Fruit fly (Drosophila melanogaster) whole organism, embryonic: ENCODE results near the gene CBP.
A peak's percentile ranks its signal among the peaks of the same experiment; 100 is the strongest.

Experiments
- Adf1 ChIP-seq: fragments of 200-800 bp; sonication (Bioruptor generic); IDR thresholded peaks from 2 replicates; pipeline ENCODE4 v1.3.6; 2022; ENCODE audit warnings: missing biosample characterization, missing genetic modification characterization
- Awh ChIP-seq: fragments of 200-800 bp; sonication (Bioruptor generic); IDR thresholded peaks from 2 replicates; pipeline ENCODE4, ENCODE4 v1.3.6; 2022; ENCODE audit warnings: missing biosample characterization, missing genetic modification characterization
- Bdp1 ChIP-seq: fragments of 200-800 bp; sonication (Bioruptor generic); optimal IDR thresholded peaks from 3 replicates; lab custom pipeline; 2016; ENCODE audit warnings: missing biosample characterization, missing genetic modification characterization
- Blimp-1 ChIP-seq: fragments of 200-800 bp; sonication (Bioruptor generic); optimal IDR thresholded peaks from 3 replicates; lab custom pipeline; 2018; ENCODE audit warnings: missing biosample characterization, missing genetic modification characterization, mild to moderate bottlenecking, moderate library complexity, missing genetic modification reagents
- C15 ChIP-seq: fragments of 200-800 bp; sonication (Bioruptor generic); IDR thresholded peaks from 3 replicates; pipeline ENCODE4 v1.3.6; 2022; ENCODE audit warnings: missing biosample characterization, missing genetic modification characterization
- CG10366 ChIP-seq: fragments of 200-800 bp; sonication (Bioruptor generic); IDR thresholded peaks from 2 replicates; pipeline ENCODE4 v1.3.6; 2022; ENCODE audit warnings: missing biosample characterization, missing genetic modification characterization
- CG10462 ChIP-seq: fragments of 200-800 bp; sonication (Bioruptor generic); optimal IDR thresholded peaks from 2 replicates; lab custom pipeline; 2016; ENCODE audit warnings: missing biosample characterization, missing genetic modification characterization
- CG10654 ChIP-seq: fragments of 200-800 bp; sonication (Bioruptor generic); optimal IDR thresholded peaks from 2 replicates; lab custom pipeline; 2016; ENCODE audit warnings: missing biosample characterization, missing genetic modification characterization
- CG10959 ChIP-seq: fragments of 200-800 bp; sonication (Bioruptor generic); IDR thresholded peaks from 2 replicates; pipeline ENCODE4 v1.3.6; 2022; ENCODE audit warnings: missing biosample characterization, missing genetic modification characterization
- CG11504 ChIP-seq: fragments of 200-800 bp; sonication (Bioruptor generic); optimal IDR thresholded peaks from 3 replicates; lab custom pipeline; 2019; ENCODE audit warnings: missing biosample characterization, mild to moderate bottlenecking, missing genetic modification characterization, moderate library complexity
- CG11696 ChIP-seq: fragments of 200-800 bp; sonication (Bioruptor generic); IDR thresholded peaks from 2 replicates; pipeline ENCODE4 v1.3.6; 2022; ENCODE audit warnings: missing biosample characterization, missing genetic modification characterization
- CG12219 ChIP-seq: fragments of 200-800 bp; sonication (Bioruptor generic); optimal IDR thresholded peaks from 3 replicates; lab custom pipeline; 2018; ENCODE audit warnings: missing biosample characterization, mild to moderate bottlenecking, missing genetic modification characterization
- CG13287 ChIP-seq: fragments of 200-800 bp; sonication (Bioruptor generic); IDR thresholded peaks from 2 replicates; pipeline ENCODE4 v1.3.6; 2022; ENCODE audit warnings: missing biosample characterization, missing genetic modification characterization; ENCODE audit not compliant: partially characterized antibody
- CG14441 ChIP-seq: fragments of 200-800 bp; sonication (Bioruptor generic); IDR thresholded peaks from 2 replicates; pipeline ENCODE4 v1.3.6; 2022; ENCODE audit warnings: missing biosample characterization, missing genetic modification characterization
- CG17568 ChIP-seq: fragments of 200-800 bp; sonication (Bioruptor generic); optimal IDR thresholded peaks from 2 replicates; lab custom pipeline; 2018; ENCODE audit warnings: missing biosample characterization, mild to moderate bottlenecking, missing genetic modification characterization, moderate library complexity
- CG17829 ChIP-seq: fragments of 200-800 bp; optimal IDR thresholded peaks from 2 replicates; lab custom pipeline; 2019; ENCODE audit warnings: missing biosample characterization, mild to moderate bottlenecking, missing genetic modification characterization, moderate library complexity
- CG18011 ChIP-seq: fragments of 200-800 bp; sonication (Bioruptor generic); optimal IDR thresholded peaks from 2 replicates; lab custom pipeline; 2017; ENCODE audit warnings: missing biosample characterization, missing genetic modification characterization, mild to moderate bottlenecking, moderate library complexity, missing genotype
- CG18619 ChIP-seq: fragments of 200-800 bp; sonication (Bioruptor generic); optimal IDR thresholded peaks from 3 replicates; lab custom pipeline; 2017; ENCODE audit warnings: missing biosample characterization, mild to moderate bottlenecking, missing genetic modification characterization
- CG2889 ChIP-seq: fragments of 200-800 bp; sonication (Bioruptor generic); IDR thresholded peaks from 3 replicates; pipeline ENCODE4 v1.3.6; 2022; ENCODE audit warnings: missing biosample characterization, missing genetic modification characterization
- CG30403 ChIP-seq: fragments of 200-800 bp; sonication (Bioruptor generic); optimal IDR thresholded peaks from 3 replicates; lab custom pipeline; 2016; ENCODE audit warnings: missing biosample characterization, missing genetic modification characterization
- CG34422 ChIP-seq: fragments of 200-800 bp; sonication (Bioruptor generic); IDR thresholded peaks from 3 replicates; pipeline ENCODE4 v1.3.6; 2022; ENCODE audit warnings: missing biosample characterization, missing genetic modification characterization
- CG3838 ChIP-seq: fragments of 200-800 bp; sonication (Bioruptor generic); optimal IDR thresholded peaks from 3 replicates; lab custom pipeline; 2016; ENCODE audit warnings: missing biosample characterization, missing genetic modification characterization
- CG4404 ChIP-seq: fragments of 200-800 bp; sonication (Bioruptor generic); IDR thresholded peaks from 2 replicates; pipeline ENCODE4 v1.3.6; 2022; ENCODE audit warnings: missing biosample characterization, missing genetic modification characterization
- CG4854 ChIP-seq: fragments of 200-800 bp; sonication (Bioruptor generic); optimal IDR thresholded peaks from 2 replicates; lab custom pipeline; 2016; ENCODE audit warnings: missing biosample characterization, missing genetic modification characterization, inconsistent platforms
- CG7839 ChIP-seq: fragments of 200-800 bp; sonication (Bioruptor generic); optimal IDR thresholded peaks from 3 replicates; lab custom pipeline; 2018; ENCODE audit warnings: missing biosample characterization, mild to moderate bottlenecking, missing genetic modification characterization, moderate library complexity
- CG7987 ChIP-seq: fragments of 200-800 bp; sonication (Bioruptor generic); optimal IDR thresholded peaks from 2 replicates; lab custom pipeline; 2018; ENCODE audit warnings: missing biosample characterization, mild to moderate bottlenecking, missing genetic modification characterization, moderate library complexity
- D ChIP-seq, 2 experiments: fragments of 200-800 bp in 1 of 2; fragments of >200 bp in 1 of 2; sonication (Bioruptor generic) in 1 of 2; optimal IDR thresholded peaks; 2 replicates in 1 of 2; 3 replicates in 1 of 2; lab custom pipeline; 2017; ENCODE audit warnings: mild to moderate bottlenecking in 1 of 2, missing biosample characterization in 1 of 2, missing genetic modification characterization in 1 of 2, missing genetic modification reagents in 1 of 2
- Dip2 ChIP-seq: fragments of 200-800 bp; sonication (Bioruptor generic); IDR thresholded peaks from 2 replicates; pipeline ENCODE4 v1.3.6; 2022; ENCODE audit warnings: missing biosample characterization, missing genetic modification characterization
- ERR ChIP-seq: fragments of 200-800 bp; sonication (Bioruptor generic); optimal IDR thresholded peaks from 2 replicates; lab custom pipeline; 2016; ENCODE audit warnings: missing biosample characterization, missing genetic modification characterization
- Gug ChIP-seq: fragments of 200-800 bp; sonication (Bioruptor generic); IDR thresholded peaks from 4 replicates; pipeline ENCODE4 v1.3.6; 2022; ENCODE audit warnings: missing biosample characterization, missing genetic modification characterization
- HmgZ ChIP-seq: fragments of 200-800 bp; sonication (Bioruptor generic); optimal IDR thresholded peaks from 2 replicates; lab custom pipeline; 2018; ENCODE audit warnings: missing biosample characterization, mild to moderate bottlenecking, missing genetic modification characterization
- Myb ChIP-seq: fragments of 200-800 bp; sonication (Bioruptor generic); optimal IDR thresholded peaks from 2 replicates; lab custom pipeline; 2016; ENCODE audit warnings: missing biosample characterization, missing genetic modification characterization
- Ptx1 ChIP-seq: fragments of 200-800 bp; sonication (Bioruptor generic); IDR thresholded peaks from 2 replicates; pipeline ENCODE4 v1.3.6; 2022; ENCODE audit warnings: missing biosample characterization, missing genetic modification characterization
- amos ChIP-seq: fragments of 200-800 bp; sonication (Bioruptor generic); IDR thresholded peaks from 2 replicates; pipeline ENCODE4 v1.3.6; 2022; ENCODE audit warnings: missing biosample characterization, missing genetic modification characterization; ENCODE audit not compliant: partially characterized antibody
- ase ChIP-seq: fragments of 200-800 bp; sonication (Bioruptor generic); IDR thresholded peaks from 3 replicates; pipeline ENCODE4 v1.3.6; 2022; ENCODE audit warnings: missing biosample characterization, missing genetic modification characterization
- bigmax ChIP-seq: fragments of 200-800 bp; sonication (Bioruptor generic); optimal IDR thresholded peaks from 2 replicates; lab custom pipeline; 2018; ENCODE audit warnings: missing biosample characterization, mild to moderate bottlenecking, missing genetic modification characterization
- bowl ChIP-seq: fragments of 200-800 bp; sonication (Bioruptor generic); IDR thresholded peaks from 2 replicates; pipeline ENCODE4 v1.3.6; 2022; ENCODE audit warnings: missing biosample characterization, missing genetic modification characterization
- chn ChIP-seq: fragments of 200-800 bp; sonication (Bioruptor generic); optimal IDR thresholded peaks from 2 replicates; lab custom pipeline; 2016; ENCODE audit warnings: missing biosample characterization, missing genetic modification characterization
- dmrt11E ChIP-seq: fragments of 200-800 bp; sonication (Bioruptor generic); optimal IDR thresholded peaks from 3 replicates; lab custom pipeline; 2018; ENCODE audit warnings: missing biosample characterization, mild to moderate bottlenecking, missing genetic modification characterization, moderate library complexity
- dmrt99B ChIP-seq: fragments of 200-800 bp; sonication (Bioruptor generic); optimal IDR thresholded peaks from 2 replicates; lab custom pipeline; 2018; ENCODE audit warnings: missing biosample characterization, mild to moderate bottlenecking, missing genetic modification characterization, moderate library complexity
- dpn ChIP-seq, 2 experiments: fragments of 200-800 bp; sonication (Bioruptor generic); optimal IDR thresholded peaks; 3 replicates each; lab custom pipeline; 2016; ENCODE audit warnings: missing biosample characterization in 2 of 2, missing genetic modification characterization in 2 of 2
- eve ChIP-seq, 2 experiments: fragments of >200 bp; optimal IDR thresholded peaks; 2 replicates each; lab custom pipeline; 2017; ENCODE audit warnings: missing biosample characterization in 2 of 2, missing genetic modification characterization in 2 of 2
- ewg ChIP-seq: fragments of 200-800 bp; sonication (Bioruptor generic); optimal IDR thresholded peaks from 3 replicates; lab custom pipeline; 2017; ENCODE audit warnings: mild to moderate bottlenecking, missing biosample characterization, missing genetic modification reagents, missing genetic modification characterization
- grau ChIP-seq: fragments of 200-800 bp; optimal IDR thresholded peaks from 3 replicates; lab custom pipeline; 2019; ENCODE audit warnings: missing biosample characterization, mild to moderate bottlenecking, missing genetic modification characterization, moderate library complexity
- lmd ChIP-seq: fragments of 200-800 bp; sonication (Bioruptor generic); IDR thresholded peaks from 2 replicates; pipeline ENCODE4 v1.3.6; 2022; ENCODE audit warnings: missing biosample characterization, missing genetic modification characterization
- nau ChIP-seq: fragments of 200-800 bp; sonication (Bioruptor generic); optimal IDR thresholded peaks from 3 replicates; lab custom pipeline; 2017; ENCODE audit warnings: missing biosample characterization, mild to moderate bottlenecking, missing genetic modification characterization, missing genetic modification reagents
- nmo ChIP-seq: fragments of 200-800 bp; sonication (Bioruptor generic); optimal IDR thresholded peaks from 2 replicates; lab custom pipeline; 2018; ENCODE audit warnings: missing biosample characterization, mild to moderate bottlenecking, missing genetic modification characterization, moderate library complexity
- nom ChIP-seq: fragments of 200-800 bp; sonication (Bioruptor generic); optimal IDR thresholded peaks from 2 replicates; lab custom pipeline; 2017; ENCODE audit warnings: missing biosample characterization, missing genetic modification characterization, mild to moderate bottlenecking, moderate library complexity, missing genetic modification reagents
- scrt ChIP-seq: fragments of 200-800 bp; sonication (Bioruptor generic); optimal IDR thresholded peaks from 2 replicates; lab custom pipeline; 2018; ENCODE audit warnings: missing biosample characterization, mild to moderate bottlenecking, missing genetic modification characterization, moderate library complexity
- slbo ChIP-seq: fragments of 200-800 bp; sonication (Bioruptor generic); IDR thresholded peaks from 2 replicates; pipeline ENCODE4 v1.3.6; 2022; ENCODE audit warnings: missing biosample characterization, missing genetic modification characterization
- sqz ChIP-seq: fragments of 200-800 bp; sonication (Bioruptor generic); optimal IDR thresholded peaks from 3 replicates; lab custom pipeline; 2018; ENCODE audit warnings: missing biosample characterization, mild to moderate bottlenecking, missing genetic modification characterization

Gene CBP

DNA sequence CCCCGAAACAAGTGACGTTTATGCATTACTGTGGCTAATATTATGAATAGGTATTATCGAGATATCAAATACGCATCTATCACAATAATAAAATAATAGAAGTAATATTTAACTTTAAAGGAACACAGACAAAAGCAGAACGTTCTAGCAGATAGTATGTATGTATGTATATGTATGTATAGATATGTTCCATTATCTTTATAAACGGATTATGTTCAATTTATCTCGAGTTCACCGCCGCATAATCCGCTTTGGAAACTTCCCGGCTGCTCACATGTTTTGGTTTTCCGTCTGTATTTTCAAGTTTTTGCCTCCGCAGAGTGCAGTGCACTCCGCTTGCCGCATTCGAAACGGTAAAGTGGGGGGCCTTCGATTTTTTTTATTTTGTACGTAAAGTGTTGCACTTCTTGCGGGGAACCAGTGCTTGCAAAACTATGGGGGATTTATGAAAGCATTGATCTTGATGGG lies 1.6 kb upstream of the CBP start (continued):
- no peak for TF ChIP-seq ewg (GFP tag; lab: Kevin White, UChicago)
- no peak for TF ChIP-seq Myb (GFP tag; lab: Kevin White, UChicago)
- TF ChIP-seq CG34422 (GFP tag; lab: Robert Waterston, UW) = no peak
- no peak for TF ChIP-seq CG18619 (GFP tag; lab: Kevin White, UChicago)
- no peak for TF ChIP-seq HmgZ (tag; lab: Kevin White, UChicago)
- no peak for TF ChIP-seq chn (GFP tag; lab: Kevin White, UChicago)
- no peak for TF ChIP-seq CG14441 (GFP tag; lab: Robert Waterston, UW)
- no peak for TF ChIP-seq CG13287 (GFP tag; lab: Robert Waterston, UW)
- no peak for TF ChIP-seq sqz (GFP tag; lab: Kevin White, UChicago)
- TF ChIP-seq Awh (GFP tag; lab: Robert Waterston, UW) = no peak
- TF ChIP-seq CG10462 (GFP tag; lab: Kevin White, UChicago) = no peak
- peak; percentile 69 for TF ChIP-seq Blimp-1 (GFP tag; lab: Kevin White, UChicago)
- TF ChIP-seq C15 (GFP tag; lab: Robert Waterston, UW) = no peak
- no peak for TF ChIP-seq CG10366
- TF ChIP-seq dpn (GFP tag; optimal IDR thresholded peaks at IDR 0.05; lab: Kevin White, UChicago) = no peak
- TF ChIP-seq dmrt11E (tag; lab: Kevin White, UChicago) = peak; percentile 74
- TF ChIP-seq CG3838 (GFP tag; lab: Kevin White, UChicago) = no peak
- no peak for TF ChIP-seq Dip2 (GFP tag; lab: Robert Waterston, UW)
- no peak for TF ChIP-seq CG30403
- TF ChIP-seq CG4404 (GFP tag; lab: Robert Waterston, UW) = no peak
- no peak for TF ChIP-seq Adf1 (GFP tag; lab: Robert Waterston, UW)
- no peak for TF ChIP-seq Bdp1 (GFP tag; lab: Kevin White, UChicago)
- TF ChIP-seq amos (GFP tag; lab: Robert Waterston, UW) = no peak
- peak; percentile 11; the same call in 1 of the 2 replicates for TF ChIP-seq Ptx1 (GFP tag; lab: Robert Waterston, UW)
- TF ChIP-seq CG18011 = no peak
- peak; percentile 56 for TF ChIP-seq dmrt99B (tag; lab: Kevin White, UChicago)
- TF ChIP-seq nau (GFP tag; lab: Kevin White, UChicago) = no peak
- TF ChIP-seq CG10959 = no peak
- no peak for TF ChIP-seq CG10654
- TF ChIP-seq ase (GFP tag; lab: Robert Waterston, UW) = no peak
- TF ChIP-seq CG7987 (GFP tag; lab: Kevin White, UChicago) = no peak
- peak; percentile 19 for TF ChIP-seq grau (tag; lab: Kevin White, UChicago)
- TF ChIP-seq Gug (GFP tag; lab: Robert Waterston, UW) = no peak
- no peak for TF ChIP-seq slbo
- TF ChIP-seq CG17829 (tag; lab: Kevin White, UChicago) = peak; percentile 59
- no peak for TF ChIP-seq CG2889
- TF ChIP-seq lmd (GFP tag; lab: Robert Waterston, UW) = no peak
- no peak for TF ChIP-seq D (optimal IDR thresholded peaks at IDR 0.05; lab: Kevin White, UChicago)
- TF ChIP-seq D (GFP tag; optimal IDR thresholded peaks at IDR 0.05; lab: Kevin White, UChicago) = no peak
- peak; percentile 37 for TF ChIP-seq CG7839 (tag; lab: Kevin White, UChicago)
- no peak for TF ChIP-seq ERR (GFP tag; lab: Kevin White, UChicago)
- TF ChIP-seq CG17568 (GFP tag; lab: Kevin White, UChicago) = no peak
- peak; percentile 64 for TF ChIP-seq nmo
- TF ChIP-seq CG11696 (GFP tag; lab: Robert Waterston, UW) = no peak
- TF ChIP-seq bowl (GFP tag; lab: Robert Waterston, UW) = no peak
- no peak for TF ChIP-seq eve (GFP tag; optimal IDR thresholded peaks at IDR 0.05; lab: Kevin White, UChicago)
- peak; percentile 26 for TF ChIP-seq CG12219 (GFP tag; lab: Kevin White, UChicago)
- no peak for TF ChIP-seq scrt (GFP tag; lab: Kevin White, UChicago)
- TF ChIP-seq nom (GFP tag; lab: Kevin White, UChicago) = peak; percentile 62
- no peak for TF ChIP-seq bigmax (GFP tag; lab: Kevin White, UChicago)
- TF ChIP-seq CG11504 = peak; percentile 77
- TF ChIP-seq CG4854 = no peak
